Worm (Caenorhabditis elegans): Measurements from ENCODE around the gene EGAP1.1.

Gene EGAP1.1

DNA sequence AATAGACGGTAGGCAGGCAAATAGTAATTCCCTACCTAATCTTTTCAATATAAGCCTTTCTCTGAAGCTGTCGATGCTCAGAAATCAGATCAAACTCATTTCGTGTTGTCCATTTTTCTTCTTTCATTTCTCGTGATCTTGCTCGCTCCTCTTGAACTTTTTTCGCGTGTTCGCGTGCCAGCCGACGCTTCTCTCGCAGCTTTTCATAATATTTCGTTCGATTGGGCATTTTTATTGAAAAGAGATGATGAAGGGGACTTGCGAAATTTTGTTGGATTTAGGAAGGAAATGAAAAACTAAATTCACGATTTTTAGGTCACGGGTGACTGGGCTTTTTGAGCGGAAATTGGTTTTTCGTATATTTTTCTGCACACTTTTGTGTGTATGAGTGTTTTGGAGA lies at the start of gene EGAP1.1:
Gene EGAP1.1, minus strand, starts transcription at position 229 of the 400 bp plus-strand sequence.
- TF ChIP-seq dao-5 (tag; optimal IDR thresholded peaks at IDR 0.05) (no peak), him-1 (tag; optimal IDR thresholded peaks at IDR 0.05) (no peak)

ce11 chrIII:5985340-5985739 lies 48.3 kb upstream of the EGAP1.1 start, which contains the start of gene T04C9.3:
Gene T04C9.3, plus strand, starts transcription at chrIII:5985640.
- no peak for TF ChIP-seq him-1 (tag; optimal IDR thresholded peaks at IDR 0.05)
- no peak for TF ChIP-seq W03F9.2 (tag; optimal IDR thresholded peaks at IDR 0.05)
- no peak for TF ChIP-seq dao-5 (tag; optimal IDR thresholded peaks at IDR 0.05)

DNA sequence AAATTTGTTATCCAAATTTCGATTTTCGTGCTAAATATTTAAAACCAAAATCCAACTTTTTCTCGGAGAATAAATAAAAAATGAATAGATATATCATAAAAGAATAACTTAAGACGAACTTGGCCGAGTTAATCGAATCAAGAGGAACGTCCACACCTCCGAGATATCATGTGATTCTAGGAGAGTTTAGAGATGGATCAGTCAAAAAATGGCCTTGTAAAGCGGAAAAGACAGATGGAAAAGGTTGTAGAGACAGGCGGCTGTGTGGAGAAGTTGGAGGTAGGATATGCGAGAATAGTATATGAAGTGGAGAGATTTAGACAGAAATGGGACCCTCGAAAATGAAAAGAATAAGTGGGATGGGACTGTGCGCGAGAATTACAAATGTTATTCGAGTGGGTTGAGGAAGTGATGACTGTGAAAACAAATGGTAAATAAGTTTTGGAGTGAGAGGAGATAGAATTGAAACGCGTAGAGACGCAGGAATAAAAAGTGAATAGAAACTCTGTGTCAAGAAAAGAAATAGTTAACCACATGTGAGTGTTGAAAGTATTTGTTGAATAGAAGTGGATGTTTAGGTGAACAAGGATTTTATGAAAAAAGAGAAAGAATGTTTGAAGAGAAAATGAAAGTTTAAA lies 45.9 kb upstream of the EGAP1.1 start:
- no peak for TF ChIP-seq W03F9.2 (tag; optimal IDR thresholded peaks at IDR 0.05)
- no peak for TF ChIP-seq dao-5 (tag; optimal IDR thresholded peaks at IDR 0.05)
- TF ChIP-seq him-1 (tag; optimal IDR thresholded peaks at IDR 0.05) = no peak

- TF ChIP-seq dao-5 (tag; optimal IDR thresholded peaks at IDR 0.05) (no peak), him-1 (tag; optimal IDR thresholded peaks at IDR 0.05) (no peak), W03F9.2 (tag; optimal IDR thresholded peaks at IDR 0.05) (no peak)
These were observed 45.0 kb upstream of the EGAP1.1 start, which contains the start of gene frm-2 for ce11 chrIII:5982026-5982425. Gene frm-2, minus strand, starts transcription at chrIII:5982126.

- no peak for TF ChIP-seq dao-5 (tag; optimal IDR thresholded peaks at IDR 0.05)
- TF ChIP-seq him-1 (tag; optimal IDR thresholded peaks at IDR 0.05) = no peak
- no peak for TF ChIP-seq W03F9.2 (tag; optimal IDR thresholded peaks at IDR 0.05)
These were observed 44.4 kb upstream of the EGAP1.1 start for ce11 chrIII:5981407-5981806.

DNA sequence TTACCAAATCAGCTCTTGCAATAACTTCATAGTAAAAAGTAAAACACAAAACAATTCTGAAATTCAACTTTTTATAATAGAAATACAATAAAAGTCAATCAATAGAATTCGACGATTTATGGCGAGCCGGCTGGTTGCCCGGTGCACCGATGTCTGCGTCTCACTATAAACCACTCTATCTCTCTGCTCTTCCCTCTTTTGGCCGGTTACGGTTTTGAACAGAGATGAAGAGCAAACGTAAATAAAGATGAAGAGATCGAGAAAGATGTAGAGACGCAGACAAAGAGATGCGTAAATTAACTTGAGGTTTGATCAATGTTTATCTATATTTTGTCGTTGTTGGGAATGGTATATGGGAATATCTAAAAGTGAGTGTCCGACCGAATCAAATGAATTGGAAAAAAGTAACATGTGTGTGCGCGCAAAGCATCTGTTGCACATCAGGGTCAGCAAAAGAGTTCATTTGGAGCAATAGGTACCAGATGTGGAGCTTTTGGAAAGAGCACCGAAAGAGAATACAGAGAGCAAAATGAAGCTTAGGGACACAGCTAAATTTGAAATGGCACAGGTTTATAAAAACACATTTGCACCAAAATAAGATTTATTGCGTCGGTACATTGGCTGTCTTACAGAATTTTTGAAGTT lies 43.4 kb upstream of the EGAP1.1 start:
- TF ChIP-seq W03F9.2 (tag; optimal IDR thresholded peaks at IDR 0.05) = no peak
- TF ChIP-seq him-1 (tag; optimal IDR thresholded peaks at IDR 0.05) = no peak
- no peak for TF ChIP-seq dao-5 (tag; optimal IDR thresholded peaks at IDR 0.05)

DNA sequence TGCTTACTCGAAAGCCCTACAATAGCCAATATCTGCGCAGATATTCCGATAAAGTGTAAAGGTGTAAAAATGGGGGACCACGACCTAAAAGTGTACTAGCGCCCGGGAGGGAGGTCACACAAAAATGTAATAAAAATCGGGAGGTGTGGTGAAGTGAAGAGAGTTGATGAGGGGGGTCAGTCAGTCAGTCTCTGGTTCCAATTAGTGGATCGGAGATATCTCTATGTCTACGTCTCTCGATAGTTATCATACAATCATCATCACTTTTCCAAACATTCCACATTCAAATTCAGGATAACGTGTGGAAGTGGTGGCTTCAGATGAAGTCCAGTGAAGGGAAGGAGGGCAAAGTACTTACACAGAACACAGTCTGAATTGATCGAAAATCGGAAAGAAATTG lies 39.0 kb upstream of the EGAP1.1 start:
- TF ChIP-seq him-1 (tag; optimal IDR thresholded peaks at IDR 0.05) (no peak), dao-5 (tag; optimal IDR thresholded peaks at IDR 0.05) (no peak), W03F9.2 (tag; optimal IDR thresholded peaks at IDR 0.05) (no peak)

- TF ChIP-seq W03F9.2 (tag; optimal IDR thresholded peaks at IDR 0.05) (no peak), him-1 (tag; optimal IDR thresholded peaks at IDR 0.05) (no peak), dao-5 (tag; optimal IDR thresholded peaks at IDR 0.05) (no peak)
These were observed 38.1 kb upstream of the EGAP1.1 start, which contains the start of gene mlp-1 for ce11 chrIII:5975005-5975730. Gene mlp-1, minus strand, starts transcription at chrIII:5975055.

DNA sequence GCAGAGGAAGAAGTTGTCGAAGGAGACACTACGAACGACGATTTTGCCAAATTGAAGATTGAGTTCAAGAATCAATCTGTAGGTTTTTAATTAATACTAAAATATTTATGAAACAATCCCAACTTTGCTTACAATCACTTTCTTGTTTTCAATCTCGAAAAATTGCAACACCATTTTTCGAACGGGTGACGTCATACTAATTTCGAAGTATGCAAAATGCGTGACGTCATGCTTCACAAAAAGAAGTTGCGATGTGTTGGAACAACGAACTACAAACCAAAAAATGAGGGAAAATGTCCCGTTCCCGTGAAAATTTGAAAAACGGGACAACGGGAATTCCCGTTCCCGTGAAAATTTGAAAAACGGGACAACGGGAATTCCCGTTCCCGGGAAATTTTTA lies 30.6 kb upstream of the EGAP1.1 start:
- TF ChIP-seq W03F9.2 (tag; optimal IDR thresholded peaks at IDR 0.05) (no peak), dao-5 (tag; optimal IDR thresholded peaks at IDR 0.05) (no peak), him-1 (tag; optimal IDR thresholded peaks at IDR 0.05) (no peak)

ce11 chrIII:5965839-5966463 lies 28.9 kb upstream of the EGAP1.1 start, which contains the start of gene dct-6:
Gene dct-6, plus strand, starts transcription at chrIII:5966413.
- TF ChIP-seq him-1 (tag; optimal IDR thresholded peaks at IDR 0.05) = no peak
- TF ChIP-seq dao-5 (tag; optimal IDR thresholded peaks at IDR 0.05) = no peak
- TF ChIP-seq W03F9.2 (tag; optimal IDR thresholded peaks at IDR 0.05) = no peak

- no peak for TF ChIP-seq dao-5 (tag; optimal IDR thresholded peaks at IDR 0.05)
- TF ChIP-seq him-1 (tag; optimal IDR thresholded peaks at IDR 0.05) = no peak
- TF ChIP-seq W03F9.2 (tag; optimal IDR thresholded peaks at IDR 0.05) = no peak
These were observed 28.3 kb upstream of the EGAP1.1 start for ce11 chrIII:5965368-5965767.

- TF ChIP-seq dao-5 (tag; optimal IDR thresholded peaks at IDR 0.05) = no peak
- TF ChIP-seq him-1 (tag; optimal IDR thresholded peaks at IDR 0.05) = no peak
- no peak for TF ChIP-seq W03F9.2 (tag; optimal IDR thresholded peaks at IDR 0.05)
These were observed 27.1 kb upstream of the EGAP1.1 start for ce11 chrIII:5964058-5964632.

DNA sequence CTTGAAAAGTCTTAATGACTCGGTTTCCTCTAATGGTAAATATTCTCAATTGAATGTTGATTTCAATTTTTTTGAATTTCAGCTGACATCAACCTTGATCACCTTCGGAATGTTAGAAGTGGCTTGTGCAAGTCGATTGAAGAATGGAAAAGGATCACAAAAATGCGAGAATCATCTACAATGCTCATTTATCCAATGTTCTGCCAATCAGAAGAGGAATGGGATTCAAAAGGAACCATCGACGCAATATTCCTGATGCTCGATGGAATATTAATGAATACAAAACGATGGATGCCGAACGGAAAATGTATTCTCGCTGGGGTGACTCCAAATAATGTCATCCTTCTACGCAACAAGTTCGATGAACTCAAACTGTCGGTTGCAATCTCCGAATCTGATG lies 24.5 kb upstream of the EGAP1.1 start:
- TF ChIP-seq W03F9.2 (tag; optimal IDR thresholded peaks at IDR 0.05) (no peak), him-1 (tag; optimal IDR thresholded peaks at IDR 0.05) (no peak), dao-5 (tag; optimal IDR thresholded peaks at IDR 0.05) (no peak)

Measured in whole organism, L4/young adult.